Fruit fly (Drosophila melanogaster) whole organism, embryonic: ENCODE measurements around the gene CG8176.

Experiments
- Abd-B ChIP-seq: fragments of 200-800 bp; sonication (Bioruptor generic); optimal IDR thresholded peaks from 2 replicates; lab custom pipeline; 2018; ENCODE audit warnings: missing biosample characterization, mild to moderate bottlenecking, missing genetic modification characterization, moderate library complexity
- CG10654 ChIP-seq: fragments of 200-800 bp; sonication (Bioruptor generic); optimal IDR thresholded peaks from 2 replicates; lab custom pipeline; 2016; ENCODE audit warnings: missing biosample characterization, missing genetic modification characterization
- CG11093 ChIP-seq: fragments of 200-800 bp; sonication (Bioruptor generic); IDR thresholded peaks from 3 replicates; pipeline ENCODE4 v1.3.6; 2022; ENCODE audit warnings: missing biosample characterization, missing genetic modification characterization
- CG11504 ChIP-seq: fragments of 200-800 bp; sonication (Bioruptor generic); optimal IDR thresholded peaks from 3 replicates; lab custom pipeline; 2019; ENCODE audit warnings: missing biosample characterization, mild to moderate bottlenecking, missing genetic modification characterization, moderate library complexity
- CG12219 ChIP-seq: fragments of 200-800 bp; sonication (Bioruptor generic); optimal IDR thresholded peaks from 3 replicates; lab custom pipeline; 2018; ENCODE audit warnings: missing biosample characterization, mild to moderate bottlenecking, missing genetic modification characterization
- CG12236 ChIP-seq: fragments of 200-800 bp; sonication (Bioruptor generic); optimal IDR thresholded peaks from 2 replicates; lab custom pipeline; 2016; ENCODE audit warnings: missing biosample characterization, missing genetic modification characterization
- CG13296 ChIP-seq: fragments of 200-800 bp; sonication (Bioruptor generic); optimal IDR thresholded peaks from 3 replicates; lab custom pipeline; 2018; ENCODE audit warnings: missing biosample characterization, mild to moderate bottlenecking, missing genetic modification characterization
- CG15073 ChIP-seq: fragments of 200-800 bp; sonication (Bioruptor generic); optimal IDR thresholded peaks from 2 replicates; lab custom pipeline; 2016; ENCODE audit warnings: missing biosample characterization, missing genetic modification characterization
- CG16815 ChIP-seq: fragments of 200-800 bp; sonication (Bioruptor generic); optimal IDR thresholded peaks from 3 replicates; lab custom pipeline; 2017; ENCODE audit warnings: missing biosample characterization, mild to moderate bottlenecking, missing genetic modification characterization
- CG17385 ChIP-seq: fragments of 200-800 bp; sonication (Bioruptor generic); optimal IDR thresholded peaks from 3 replicates; lab custom pipeline; 2018; ENCODE audit warnings: missing biosample characterization, mild to moderate bottlenecking, missing genetic modification characterization
- CG17829 ChIP-seq: fragments of 200-800 bp; optimal IDR thresholded peaks from 2 replicates; lab custom pipeline; 2019; ENCODE audit warnings: missing biosample characterization, mild to moderate bottlenecking, missing genetic modification characterization, moderate library complexity
- CG1792 ChIP-seq: fragments of 200-800 bp; sonication (Bioruptor generic); optimal IDR thresholded peaks from 2 replicates; lab custom pipeline; 2016; ENCODE audit warnings: missing biosample characterization, missing genetic modification characterization
- CG18764 ChIP-seq: fragments of 200-800 bp; sonication (Bioruptor generic); optimal IDR thresholded peaks from 3 replicates; lab custom pipeline; 2016; ENCODE audit warnings: missing biosample characterization, missing genetic modification characterization
- CG2202 ChIP-seq: fragments of 200-800 bp; sonication (Bioruptor generic); optimal IDR thresholded peaks from 2 replicates; lab custom pipeline; 2018; ENCODE audit warnings: missing biosample characterization, mild to moderate bottlenecking, missing genetic modification characterization
- CG31365 ChIP-seq: fragments of 200-800 bp; sonication (Bioruptor generic); optimal IDR thresholded peaks from 2 replicates; lab custom pipeline; 2018; ENCODE audit warnings: missing biosample characterization, mild to moderate bottlenecking, missing genetic modification characterization
- CG31441 ChIP-seq: fragments of 200-800 bp; sonication (Bioruptor generic); IDR thresholded peaks from 2 replicates; pipeline ENCODE4 v1.3.6; 2022; ENCODE audit warnings: missing biosample characterization, missing genetic modification characterization
- CG6175 ChIP-seq: fragments of 200-800 bp; sonication (Bioruptor generic); IDR thresholded peaks from 3 replicates; pipeline ENCODE4 v1.3.6; 2022; ENCODE audit warnings: missing biosample characterization, missing genetic modification characterization
- CG7271 ChIP-seq: fragments of 200-800 bp; sonication (Bioruptor generic); optimal IDR thresholded peaks from 2 replicates; lab custom pipeline; 2018; ENCODE audit warnings: missing biosample characterization, mild to moderate bottlenecking, missing genetic modification characterization, moderate library complexity
- CG7745 ChIP-seq: fragments of 200-800 bp; sonication (Bioruptor generic); optimal IDR thresholded peaks from 2 replicates; lab custom pipeline; 2018; ENCODE audit warnings: missing biosample characterization, mild to moderate bottlenecking, missing genetic modification characterization, moderate library complexity
- CG9609 ChIP-seq: fragments of 200-800 bp; sonication (Bioruptor generic); optimal IDR thresholded peaks from 3 replicates; lab custom pipeline; 2016; ENCODE audit warnings: missing biosample characterization, missing genetic modification characterization
- CG9817 ChIP-seq: fragments of 200-800 bp; sonication (Bioruptor generic); optimal IDR thresholded peaks from 2 replicates; lab custom pipeline; 2018; ENCODE audit warnings: missing biosample characterization, mild to moderate bottlenecking, missing genetic modification characterization, moderate library complexity
- CG9932 ChIP-seq: fragments of 200-800 bp; sonication (Bioruptor generic); IDR thresholded peaks from 2 replicates; pipeline ENCODE4 v1.3.6; 2022; ENCODE audit warnings: missing biosample characterization, missing genetic modification characterization
- Dip3 ChIP-seq: fragments of 200-800 bp; sonication (Bioruptor generic); optimal IDR thresholded peaks from 3 replicates; lab custom pipeline; 2016; ENCODE audit warnings: missing biosample characterization, missing genetic modification characterization
- Eip74EF ChIP-seq, 2 experiments: fragments of 200-800 bp in 1 of 2; fragments of >200 bp in 1 of 2; sonication (Bioruptor generic) in 1 of 2; optimal IDR thresholded peaks; 2 replicates each; lab custom pipeline; 2017 to 2019; ENCODE audit warnings: missing biosample characterization in 2 of 2, missing genetic modification characterization in 2 of 2, mild to moderate bottlenecking in 1 of 2, moderate library complexity in 1 of 2
- Mrtf ChIP-seq: fragments of 200-800 bp; sonication (Bioruptor generic); IDR thresholded peaks from 3 replicates; pipeline ENCODE4 v1.3.6; 2022; ENCODE audit warnings: missing biosample characterization, missing genetic modification characterization
- NC2α ChIP-seq: fragments of 200-800 bp; sonication (Bioruptor generic); optimal IDR thresholded peaks from 2 replicates; lab custom pipeline; 2016; ENCODE audit warnings: missing biosample characterization, missing genetic modification characterization
- NC2β ChIP-seq: fragments of 200-800 bp; sonication (Bioruptor generic); optimal IDR thresholded peaks from 2 replicates; lab custom pipeline; 2016; ENCODE audit warnings: missing biosample characterization, missing genetic modification characterization
- Nf-YB ChIP-seq: fragments of 200-800 bp; sonication (Bioruptor generic); optimal IDR thresholded peaks from 3 replicates; lab custom pipeline; 2019; ENCODE audit warnings: missing biosample characterization, mild to moderate bottlenecking, missing genetic modification characterization, moderate library complexity
- Sox102F ChIP-seq: fragments of 200-800 bp; sonication (Bioruptor generic); optimal IDR thresholded peaks from 2 replicates; lab custom pipeline; 2018; ENCODE audit warnings: missing biosample characterization, mild to moderate bottlenecking, missing genetic modification characterization, moderate library complexity
- Sry-β ChIP-seq: fragments of 200-800 bp; sonication (Bioruptor generic); optimal IDR thresholded peaks from 2 replicates; lab custom pipeline; 2018; ENCODE audit warnings: missing biosample characterization, mild to moderate bottlenecking, missing genetic modification characterization, moderate library complexity
- Trl ChIP-seq, 3 experiments: fragments of >200 bp in 2 of 3; fragments of 200-800 bp in 1 of 3; sonication (Bioruptor generic) in 1 of 3; optimal IDR thresholded peaks; 2 replicates in 1 of 3; 3 replicates in 2 of 3; lab custom pipeline; 2016 to 2017; ENCODE audit warnings: missing biosample characterization in 1 of 3, missing genetic modification characterization in 1 of 3
- bbx ChIP-seq: fragments of 200-800 bp; sonication (Bioruptor generic); IDR thresholded peaks from 2 replicates; pipeline ENCODE4 v1.3.6; 2022; ENCODE audit warnings: missing biosample characterization, missing genetic modification characterization; ENCODE audit not compliant: partially characterized antibody
- bcd ChIP-seq: fragments of 200-800 bp; sonication (Bioruptor generic); optimal IDR thresholded peaks from 2 replicates; lab custom pipeline; 2017; ENCODE audit warnings: missing biosample characterization, mild to moderate bottlenecking, missing genetic modification characterization
- br ChIP-seq: fragments of >200 bp; optimal IDR thresholded peaks from 2 replicates; lab custom pipeline; 2017
- btn ChIP-seq: fragments of 200-800 bp; sonication (Bioruptor generic); optimal IDR thresholded peaks from 2 replicates; lab custom pipeline; 2016; ENCODE audit warnings: missing biosample characterization, missing genetic modification characterization
- ci ChIP-seq: fragments of 200-800 bp; sonication (Bioruptor generic); IDR thresholded peaks from 3 replicates; pipeline ENCODE4 v1.3.6; 2022; ENCODE audit warnings: missing biosample characterization, missing genetic modification characterization
- dpn ChIP-seq, 2 experiments: fragments of 200-800 bp; sonication (Bioruptor generic); optimal IDR thresholded peaks; 3 replicates each; lab custom pipeline; 2016; ENCODE audit warnings: missing biosample characterization in 2 of 2, missing genetic modification characterization in 2 of 2
- ftz-f1 ChIP-seq: fragments of 200-800 bp; sonication (Bioruptor generic); optimal IDR thresholded peaks from 2 replicates; lab custom pipeline; 2016; ENCODE audit warnings: missing biosample characterization, missing genetic modification characterization
- insv ChIP-seq, 2 experiments: fragments of 200-800 bp; sonication (Bioruptor generic); optimal IDR thresholded peaks; 3 replicates each; lab custom pipeline; 2016 to 2018; ENCODE audit warnings: missing biosample characterization in 2 of 2, missing genetic modification characterization in 2 of 2
- kay ChIP-seq: fragments of 200-800 bp; sonication (Bioruptor generic); optimal IDR thresholded peaks from 2 replicates; lab custom pipeline; 2016; ENCODE audit warnings: missing biosample characterization, missing genetic modification characterization
- lab ChIP-seq: fragments of 200-800 bp; sonication (Bioruptor generic); optimal IDR thresholded peaks from 3 replicates; lab custom pipeline; 2017; ENCODE audit warnings: missing biosample characterization, missing genetic modification characterization, mild to moderate bottlenecking, moderate library complexity, missing genetic modification reagents
- p53 ChIP-seq: fragments of 200-800 bp; sonication (Bioruptor generic); optimal IDR thresholded peaks from 2 replicates; lab custom pipeline; 2016; ENCODE audit warnings: missing biosample characterization, missing genetic modification characterization
- peb ChIP-seq: fragments of 200-800 bp; sonication (Bioruptor generic); IDR thresholded peaks from 2 replicates; pipeline ENCODE4 v1.3.6; 2022; ENCODE audit warnings: missing biosample characterization, missing genetic modification characterization
- ranshi ChIP-seq: fragments of 200-800 bp; sonication (Bioruptor generic); IDR thresholded peaks from 2 replicates; pipeline ENCODE4 v1.3.6; 2022; ENCODE audit warnings: missing biosample characterization, missing genetic modification characterization
- sqz ChIP-seq: fragments of 200-800 bp; sonication (Bioruptor generic); optimal IDR thresholded peaks from 3 replicates; lab custom pipeline; 2018; ENCODE audit warnings: missing biosample characterization, mild to moderate bottlenecking, missing genetic modification characterization
- trem ChIP-seq: fragments of 200-800 bp; optimal IDR thresholded peaks from 3 replicates; lab custom pipeline; 2019; ENCODE audit warnings: missing biosample characterization, mild to moderate bottlenecking, missing genetic modification characterization, moderate library complexity
- z ChIP-seq: fragments of 200-800 bp; sonication (Bioruptor generic); IDR thresholded peaks from 3 replicates; pipeline ENCODE4 v1.3.6; 2022; ENCODE audit warnings: missing biosample characterization, missing genetic modification characterization
- zen ChIP-seq: fragments of 200-800 bp; sonication (Bioruptor generic); optimal IDR thresholded peaks from 3 replicates; lab custom pipeline; 2018; ENCODE audit warnings: missing biosample characterization, mild to moderate bottlenecking, missing genetic modification characterization, moderate library complexity

CG8176 gene

DNA sequence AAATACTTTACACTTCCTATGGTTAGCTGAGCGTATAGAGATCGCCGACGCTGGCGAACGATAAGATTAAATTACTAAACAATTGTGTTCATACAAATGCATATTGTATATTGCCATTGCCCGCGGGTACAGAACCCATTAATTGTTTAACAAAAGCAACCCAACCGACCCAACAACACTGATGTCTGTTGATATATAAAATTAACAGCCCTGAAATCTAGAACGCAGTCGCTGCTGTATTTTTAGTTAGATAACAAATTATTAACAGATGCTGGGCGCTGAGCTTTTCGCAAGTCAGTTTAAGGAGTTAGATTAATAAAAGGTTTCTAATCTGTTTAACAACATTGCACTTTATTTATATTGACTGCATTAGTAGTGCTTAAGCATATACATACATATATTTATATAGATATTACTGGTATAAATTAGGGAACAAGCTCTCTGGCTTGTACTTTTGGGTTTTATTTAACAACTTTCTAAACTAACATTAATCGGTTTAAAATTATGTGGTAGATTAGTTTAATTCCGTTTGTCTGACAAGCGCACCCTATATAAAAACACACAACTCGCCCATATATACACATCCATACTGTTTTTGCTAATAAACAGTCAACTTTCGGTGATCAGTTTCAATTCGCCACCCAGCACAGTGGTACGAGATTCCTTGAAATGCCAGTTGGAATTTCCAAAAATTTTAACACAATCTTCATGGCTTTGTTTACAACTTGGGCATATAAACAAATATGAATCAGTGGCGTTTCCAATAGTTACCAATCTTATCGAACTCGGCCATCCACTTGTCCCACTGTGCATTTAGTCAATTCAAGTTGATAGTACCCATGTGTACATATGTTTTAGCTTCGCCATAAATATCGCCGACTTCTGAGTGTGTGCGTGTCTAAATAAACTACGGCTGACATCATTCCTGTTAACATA lies 12.4 kb downstream of the CG8176 start (continued):
- no peak for TF ChIP-seq z
- TF ChIP-seq CG10654 (GFP tag; lab: Kevin White, UChicago): peak; percentile 86
- no peak for TF ChIP-seq Sry-β (GFP tag; lab: Kevin White, UChicago)
- TF ChIP-seq lab (GFP tag; lab: Kevin White, UChicago): peak; percentile 98
- TF ChIP-seq bcd (GFP tag; lab: Kevin White, UChicago): peak; percentile 92
- peak; percentile 86 for TF ChIP-seq kay (GFP tag; lab: Kevin White, UChicago)
- TF ChIP-seq zen (tag; lab: Kevin White, UChicago): peak; percentile 66
- peak; percentile 77 for TF ChIP-seq CG17385 (GFP tag; lab: Kevin White, UChicago)
- peak; percentile 94 for TF ChIP-seq ranshi (GFP tag; lab: Robert Waterston, UW)
- peak; percentile 93 for TF ChIP-seq CG1792
- TF ChIP-seq CG31365 (tag; lab: Kevin White, UChicago): peak; percentile 78
- TF ChIP-seq Eip74EF (GFP tag; optimal IDR thresholded peaks at IDR 0.05; lab: Kevin White, UChicago): peak in 1 of 2 experiments; percentile 65
- peak; percentile 17 for TF ChIP-seq CG7271 (tag; lab: Kevin White, UChicago)
- peak; percentile 16 for TF ChIP-seq CG2202
- TF ChIP-seq Mrtf (GFP tag; lab: Robert Waterston, UW): peak; percentile 88
- peak; percentile 65 for TF ChIP-seq ftz-f1
- TF ChIP-seq br (lab: Kevin White, UChicago): no peak
- peak; percentile 73 for TF ChIP-seq btn (GFP tag; lab: Kevin White, UChicago)
- TF ChIP-seq Dip3 (GFP tag; lab: Kevin White, UChicago): peak; percentile 86
- peak; percentile 24 for TF ChIP-seq Nf-YB (GFP tag; lab: Kevin White, UChicago)
- no peak for TF ChIP-seq sqz (GFP tag; lab: Kevin White, UChicago)
- TF ChIP-seq CG12236 (GFP tag; lab: Kevin White, UChicago): peak; percentile 7
- peak; percentile 4 for TF ChIP-seq CG15073 (GFP tag; lab: Kevin White, UChicago)
- TF ChIP-seq p53 (GFP tag; lab: Kevin White, UChicago): peak; percentile 86
- peak; percentile 21 for TF ChIP-seq NC2α (GFP tag; lab: Kevin White, UChicago)
- TF ChIP-seq CG12219 (GFP tag; lab: Kevin White, UChicago): peak; percentile 80
- TF ChIP-seq Trl (optimal IDR thresholded peaks at IDR 0.05; lab: Kevin White, UChicago): no peak
- TF ChIP-seq Trl (GFP tag; optimal IDR thresholded peaks at IDR 0.05; lab: Kevin White, UChicago): peak; percentile 96
- TF ChIP-seq ci: peak; percentile 88
- peak; percentile 45 for TF ChIP-seq trem (tag; lab: Kevin White, UChicago)
- no peak for TF ChIP-seq CG31441
- TF ChIP-seq CG11093: peak; percentile 66; the same call in 2 of the 3 replicates
- TF ChIP-seq CG6175: peak; percentile 90
- TF ChIP-seq peb (GFP tag; lab: Robert Waterston, UW): peak; percentile 65; the same call in 1 of the 2 replicates
- no peak for TF ChIP-seq CG11504 (tag; lab: Kevin White, UChicago)
- peak; percentile 91 for TF ChIP-seq CG9932 (GFP tag; lab: Robert Waterston, UW)
- peak; percentile 52 for TF ChIP-seq CG16815 (GFP tag; lab: Kevin White, UChicago)
- TF ChIP-seq insv (GFP tag; optimal IDR thresholded peaks at IDR 0.05; lab: Kevin White, UChicago): no peak
- peak; percentile 73 for TF ChIP-seq CG9609
- TF ChIP-seq CG9817: peak; percentile 90
- peak; percentile 84 to 92 for TF ChIP-seq dpn (GFP tag; optimal IDR thresholded peaks at IDR 0.05; lab: Kevin White, UChicago)
- peak; percentile 88 for TF ChIP-seq CG13296 (GFP tag; lab: Kevin White, UChicago)
- no peak for TF ChIP-seq CG7745 (tag; lab: Kevin White, UChicago)
- TF ChIP-seq NC2β (GFP tag; lab: Kevin White, UChicago): peak; percentile 84
- TF ChIP-seq CG17829 (tag; lab: Kevin White, UChicago): peak; percentile 74
- TF ChIP-seq bbx (GFP tag; lab: Robert Waterston, UW): no peak; the same call in 1 of the 2 replicates
- TF ChIP-seq Abd-B: peak; percentile 83
- TF ChIP-seq CG18764: peak; percentile 85
- TF ChIP-seq Sox102F (GFP tag; lab: Kevin White, UChicago): peak; percentile 82
